Fruit fly (Drosophila melanogaster) whole organism, prepupa: ENCODE measurements around the gene CG42233.

Experiments used
- CG16779 ChIP-seq: fragments of 200-800 bp; sonication (Bioruptor generic); optimal IDR thresholded peaks from 3 replicates; lab custom pipeline; 2017; ENCODE audit warnings: missing biosample characterization, mild to moderate bottlenecking, missing genetic modification characterization
- CG4318 ChIP-seq: fragments of 200-800 bp; sonication (Bioruptor generic); optimal IDR thresholded peaks from 3 replicates; lab custom pipeline; 2017; ENCODE audit warnings: missing biosample characterization, mild to moderate bottlenecking, missing genetic modification characterization
- CG6808 ChIP-seq: fragments of 200-800 bp; sonication (Bioruptor generic); optimal IDR thresholded peaks from 3 replicates; lab custom pipeline; 2017; ENCODE audit warnings: missing biosample characterization, missing genetic modification characterization, mild to moderate bottlenecking, moderate library complexity, missing genetic modification reagents
- Gug ChIP-seq: fragments of 200-800 bp; sonication (Bioruptor generic); IDR thresholded peaks from 2 replicates; pipeline ENCODE4 v1.3.6; 2022; ENCODE audit warnings: missing biosample characterization, missing genetic modification characterization
- Sox102F ChIP-seq: fragments of 200-800 bp; sonication (Bioruptor generic); optimal IDR thresholded peaks from 2 replicates; lab custom pipeline; 2016; ENCODE audit warnings: missing biosample characterization, mild to moderate bottlenecking, missing genetic modification characterization
- dsx ChIP-seq: fragments of 200-800 bp; optimal IDR thresholded peaks from 3 replicates; lab custom pipeline; 2019; ENCODE audit warnings: missing biosample characterization, mild to moderate bottlenecking, missing genetic modification characterization, moderate library complexity; ENCODE audit not compliant: poor library complexity, severe bottlenecking
- fkh ChIP-seq: fragments of 200-800 bp; sonication (Bioruptor generic); optimal IDR thresholded peaks from 3 replicates; lab custom pipeline; 2017; ENCODE audit warnings: missing biosample characterization, mild to moderate bottlenecking, missing genetic modification characterization, moderate library complexity

dm6 chr3R:31805228-31805738 is at the start of gene CG42233, which contains the start of gene CG1971:
- TF ChIP-seq CG16779 (tag; lab: Kevin White, UChicago): peak; percentile 11
- TF ChIP-seq CG6808: no peak
- 0 out of 2 replicates have a peak, but pooled peaks have one; percentile 20 for TF ChIP-seq Gug (GFP tag; lab: Robert Waterston, UW)
- no peak for TF ChIP-seq Sox102F (GFP tag; lab: Kevin White, UChicago)
- no peak for TF ChIP-seq fkh (GFP tag; lab: Kevin White, UChicago)
- TF ChIP-seq dsx: no peak
- TF ChIP-seq CG4318 (GFP tag; lab: Kevin White, UChicago): no peak
